Worm (Caenorhabditis elegans): ENCODE results near the gene igdb-3.

DNA sequence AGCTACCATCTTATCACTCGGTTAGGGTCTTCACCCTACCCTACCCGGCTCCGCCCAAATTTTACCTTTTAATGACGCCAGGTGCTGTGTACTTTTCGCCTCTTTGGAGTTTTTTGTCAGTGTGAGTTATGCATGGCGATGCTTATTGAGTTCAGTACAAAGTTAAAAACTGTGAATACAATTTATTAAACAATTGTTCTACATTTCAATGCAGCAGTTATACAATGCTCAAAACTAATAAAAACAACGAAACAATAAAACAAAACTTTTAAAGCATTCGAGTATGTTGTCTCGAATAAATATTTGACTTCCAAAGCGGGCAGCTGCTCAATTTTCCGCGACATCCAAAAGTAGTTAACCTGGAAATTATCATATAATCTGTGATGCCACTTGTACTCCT lies 45.2 kb downstream of the igdb-3 start, which contains the start of gene ctsa-2:
- TF ChIP-seq nhr-77 (tag; optimal IDR thresholded peaks at IDR 0.05), result no peak
- TF ChIP-seq mdl-1 (tag; optimal IDR thresholded peaks at IDR 0.05), result no peak
- no peak for TF ChIP-seq nhr-6 (tag; optimal IDR thresholded peaks at IDR 0.05)
- no peak for TF ChIP-seq ztf-11 (tag; optimal IDR thresholded peaks at IDR 0.05)
- TF ChIP-seq F13H6.1 (tag; optimal IDR thresholded peaks at IDR 0.05), result no peak
- no peak for TF ChIP-seq C34F6.9 (tag; optimal IDR thresholded peaks at IDR 0.05)
- no peak for TF ChIP-seq nhr-21 (tag; optimal IDR thresholded peaks at IDR 0.05)
- no peak for TF ChIP-seq aly-2 (tag; optimal IDR thresholded peaks at IDR 0.05)
- TF ChIP-seq dmd-4 (tag; optimal IDR thresholded peaks at IDR 0.05), result no peak

Measured in whole organism, L2 larva.